Worm (Caenorhabditis elegans): Measurements from ENCODE around the gene F52D2.6.

DNA sequence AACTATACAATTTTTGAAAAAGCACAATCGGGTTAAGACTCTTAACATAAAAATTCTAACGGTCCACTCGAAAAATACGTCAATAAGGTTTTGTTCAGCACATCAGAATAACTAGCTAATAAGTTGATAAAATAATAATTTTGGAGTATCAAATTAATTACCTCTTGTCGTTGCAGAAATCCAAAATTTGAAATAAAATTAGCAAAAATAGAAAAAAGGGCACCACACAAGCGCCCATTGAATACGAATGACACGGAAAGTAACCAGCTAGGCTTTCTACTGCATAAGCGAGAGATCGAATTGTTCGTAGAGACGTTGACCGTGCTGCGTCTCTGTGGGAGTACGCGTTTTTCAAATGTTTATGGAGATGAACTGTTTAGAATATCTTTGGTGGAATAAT is 16.7 kb upstream of the F52D2.6 start:
- TF ChIP-seq sea-2 (GFP tag; IDR thresholded peaks at IDR 0.05) = no peak
- TF ChIP-seq snpc-4 (GFP tag; optimal IDR thresholded peaks at IDR 0.05) = no peak
- TF ChIP-seq snpc-4 (tag; optimal IDR thresholded peaks at IDR 0.05) = no peak
- TF ChIP-seq hsf-1 (GFP tag; IDR thresholded peaks at IDR 0.05) = no peak
- no peak for TF ChIP-seq dpl-1 (GFP tag; optimal IDR thresholded peaks at IDR 0.05)
- no peak for TF ChIP-seq fkh-3 (tag; optimal IDR thresholded peaks at IDR 0.05)
- no peak for TF ChIP-seq C17E4.6 (GFP tag; IDR thresholded peaks at IDR 0.05)
- TF ChIP-seq lir-1 (GFP tag; conservative IDR thresholded peaks at IDR 0.05) = no peak
- no peak for TF ChIP-seq ceh-100 (GFP tag; IDR thresholded peaks at IDR 0.05)
- no peak for TF ChIP-seq Y53G8AR.9 (GFP tag; conservative IDR thresholded peaks at IDR 0.05)
- no peak for TF ChIP-seq nfya-1 (tag; optimal IDR thresholded peaks at IDR 0.05; ENCODE audit: borderline replicate concordance, insufficient read depth)
- TF ChIP-seq egl-44 (GFP tag; IDR thresholded peaks at IDR 0.05) = no peak
- no peak for TF ChIP-seq F23B12.7 (tag; optimal IDR thresholded peaks at IDR 0.05; ENCODE audit: insufficient read depth)
- TF ChIP-seq F22D6.2 (tag; optimal IDR thresholded peaks at IDR 0.05) = no peak
